Worm (Caenorhabditis elegans) whole organism, L2 larva: Measurements from ENCODE around the gene sma-6.

ENCODE experiments used
- C34F6.9 ChIP-seq: fragments of 150-350 bp; optimal IDR thresholded peaks from 2 replicates; lab custom pipeline; 2014; ENCODE audit warnings: missing biosample characterization, missing genetic modification characterization
- F13H6.1 ChIP-seq: sonication (generic microtip); optimal IDR thresholded peaks from 2 replicates; lab custom pipeline; 2016; ENCODE audit warnings: missing genetic modification characterization, missing compliant biosample characterization
- R02D3.7 ChIP-seq: fragments of 150-350 bp; optimal IDR thresholded peaks from 2 replicates; lab custom pipeline; 2014; ENCODE audit warnings: missing biosample characterization, missing genetic modification characterization
- Y55F3AM.14 ChIP-seq: fragments of 200-800 bp; sonication (Bioruptor generic); optimal IDR thresholded peaks from 2 replicates; lab custom pipeline; 2018; ENCODE audit warnings: mild to moderate bottlenecking, missing genetic modification characterization, missing compliant biosample characterization
- alr-1 ChIP-seq: fragments of 150-350 bp; optimal IDR thresholded peaks from 2 replicates; lab custom pipeline; 2014; ENCODE audit warnings: missing biosample characterization, missing genetic modification characterization
- aly-2 ChIP-seq: fragments of 150-350 bp; optimal IDR thresholded peaks from 2 replicates; lab custom pipeline; 2014; ENCODE audit warnings: missing biosample characterization, missing genetic modification characterization
- ama-1 ChIP-seq: fragments of 150-350 bp; optimal IDR thresholded peaks from 2 replicates; lab custom pipeline; 2018; ENCODE audit warnings: inconsistent platforms
- blmp-1 ChIP-seq: sonication (generic microtip); optimal IDR thresholded peaks from 2 replicates; lab custom pipeline; 2017; ENCODE audit warnings: missing genetic modification characterization, mild to moderate bottlenecking, missing compliant biosample characterization, antibody characterized with exemption, moderate library complexity; ENCODE audit not compliant: insufficient read depth
- ceh-16 ChIP-seq: fragments of 150-350 bp; optimal IDR thresholded peaks from 2 replicates; lab custom pipeline; 2014; ENCODE audit warnings: missing biosample characterization, missing genetic modification characterization
- ceh-82 ChIP-seq: fragments of 150-350 bp; optimal IDR thresholded peaks from 2 replicates; lab custom pipeline; 2014; ENCODE audit warnings: missing biosample characterization, missing genetic modification characterization
- crh-2 ChIP-seq: sonication (generic microtip); optimal IDR thresholded peaks from 2 replicates; lab custom pipeline; 2017; ENCODE audit warnings: missing biosample characterization, missing genetic modification characterization
- elt-1 ChIP-seq: fragments of 150-350 bp; optimal IDR thresholded peaks from 2 replicates; lab custom pipeline; 2014; ENCODE audit warnings: missing biosample characterization, missing genetic modification characterization
- elt-3 ChIP-seq: sonication (generic microtip); optimal IDR thresholded peaks from 2 replicates; lab custom pipeline; 2017; ENCODE audit warnings: missing biosample characterization, missing genetic modification characterization
- fos-1 ChIP-seq: fragments of 150-350 bp; optimal IDR thresholded peaks from 2 replicates; lab custom pipeline; 2014; ENCODE audit warnings: missing biosample characterization, missing genetic modification characterization
- gmeb-1 ChIP-seq: fragments of 150-350 bp; optimal IDR thresholded peaks from 2 replicates; lab custom pipeline; 2014; ENCODE audit warnings: missing biosample characterization, missing genetic modification characterization
- lin-11 ChIP-seq: fragments of 150-350 bp; sonication (generic microtip); optimal IDR thresholded peaks from 2 replicates; lab custom pipeline; 2014; ENCODE audit warnings: missing biosample characterization, missing genetic modification characterization, inconsistent platforms, mixed read lengths
- lin-13 ChIP-seq: fragments of 150-350 bp; optimal IDR thresholded peaks from 2 replicates; lab custom pipeline; 2014; ENCODE audit warnings: missing biosample characterization, missing genetic modification reagents, missing genetic modification characterization
- lin-39 ChIP-seq: fragments of 150-350 bp; optimal IDR thresholded peaks from 2 replicates; lab custom pipeline; 2014; ENCODE audit warnings: missing biosample characterization, missing genetic modification reagents, missing genetic modification characterization
- lsy-2 ChIP-seq, 2 experiments: fragments of 150-350 bp in 1 of 2; sonication (generic microtip) in 1 of 2; optimal IDR thresholded peaks; 2 replicates each; lab custom pipeline; 2014 to 2017; ENCODE audit warnings: missing biosample characterization in 2 of 2, missing genetic modification characterization in 2 of 2
- mbf-1 ChIP-seq: sonication (generic microtip); optimal IDR thresholded peaks from 2 replicates; lab custom pipeline; 2017; ENCODE audit warnings: missing biosample characterization, missing genetic modification characterization
- mdl-1 ChIP-seq, 2 experiments: fragments of 150-350 bp in 1 of 2; sonication (generic microtip) in 1 of 2; optimal IDR thresholded peaks; 2 replicates each; lab custom pipeline; 2017; ENCODE audit warnings: missing biosample characterization in 2 of 2, missing genetic modification characterization in 2 of 2
- nhr-10 ChIP-seq: sonication (generic microtip); optimal IDR thresholded peaks from 2 replicates; lab custom pipeline; 2017; ENCODE audit warnings: missing biosample characterization, missing genetic modification characterization
- nhr-11 ChIP-seq: fragments of 150-350 bp; optimal IDR thresholded peaks from 2 replicates; lab custom pipeline; 2014; ENCODE audit warnings: missing biosample characterization, missing genetic modification characterization
- nhr-12 ChIP-seq: fragments of 150-350 bp; optimal IDR thresholded peaks from 2 replicates; lab custom pipeline; 2014; ENCODE audit warnings: missing biosample characterization, missing genetic modification characterization
- nhr-129 ChIP-seq: fragments of 150-350 bp; optimal IDR thresholded peaks from 2 replicates; lab custom pipeline; 2014; ENCODE audit warnings: missing biosample characterization, missing genetic modification characterization
- nhr-23 ChIP-seq: fragments of 150-350 bp; optimal IDR thresholded peaks from 2 replicates; lab custom pipeline; 2014; ENCODE audit warnings: missing biosample characterization, missing genetic modification reagents, missing genetic modification characterization
- nhr-237 ChIP-seq: fragments of 150-350 bp; optimal IDR thresholded peaks from 2 replicates; lab custom pipeline; 2014; ENCODE audit warnings: missing biosample characterization, missing genetic modification characterization
- nhr-6 ChIP-seq: fragments of 150-350 bp; optimal IDR thresholded peaks from 2 replicates; lab custom pipeline; 2014; ENCODE audit warnings: missing biosample characterization, missing genetic modification characterization
- nhr-77 ChIP-seq: fragments of 150-350 bp; optimal IDR thresholded peaks from 2 replicates; lab custom pipeline; 2014; ENCODE audit warnings: missing biosample characterization, missing genetic modification characterization
- peb-1 ChIP-seq: fragments of 150-350 bp; optimal IDR thresholded peaks from 2 replicates; lab custom pipeline; 2014; ENCODE audit warnings: missing biosample characterization, missing genetic modification characterization
- sem-4 ChIP-seq: fragments of 150-350 bp; optimal IDR thresholded peaks from 2 replicates; lab custom pipeline; 2014; ENCODE audit warnings: missing biosample characterization, missing genetic modification reagents, missing genetic modification characterization
- skn-1 ChIP-seq: sonication (generic microtip); optimal IDR thresholded peaks from 2 replicates; lab custom pipeline; 2017; ENCODE audit warnings: missing biosample characterization, missing genetic modification characterization
- sma-3 ChIP-seq: sonication (generic microtip); optimal IDR thresholded peaks from 2 replicates; lab custom pipeline; 2016; ENCODE audit warnings: missing genetic modification reagents, missing genetic modification characterization, missing compliant biosample characterization
- sma-9 ChIP-seq, 2 experiments: fragments of 150-350 bp in 1 of 2; sonication (generic microtip) in 1 of 2; optimal IDR thresholded peaks; 2 replicates each; lab custom pipeline; 2014 to 2016; ENCODE audit warnings: missing genetic modification characterization in 2 of 2, mild to moderate bottlenecking in 1 of 2, missing biosample characterization in 1 of 2, missing compliant biosample characterization in 1 of 2, missing genetic modification reagents in 1 of 2, moderate library complexity in 1 of 2
- snpc-4 ChIP-seq: fragments of 150-350 bp; optimal IDR thresholded peaks from 2 replicates; lab custom pipeline; 2014; ENCODE audit warnings: missing biosample characterization, missing genetic modification characterization
- unc-55 ChIP-seq: fragments of 150-350 bp; sonication (generic microtip); optimal IDR thresholded peaks from 3 replicates; lab custom pipeline; 2014; ENCODE audit warnings: missing biosample characterization, missing genetic modification reagents, missing genetic modification characterization
- zag-1 ChIP-seq: fragments of 150-350 bp; optimal IDR thresholded peaks from 2 replicates; lab custom pipeline; 2014; ENCODE audit warnings: missing biosample characterization, missing genetic modification characterization
- ztf-11 ChIP-seq: sonication (generic microtip); optimal IDR thresholded peaks from 2 replicates; lab custom pipeline; 2017; ENCODE audit warnings: missing biosample characterization, missing genetic modification characterization

The sma-6 gene

ce11 chrII:6324086-6324485, at the start of gene sma-6:
TSS of gene sma-6 (plus strand) at chrII:6324484.
- peak; percentile 32 for TF ChIP-seq fos-1
- TF ChIP-seq nhr-11 (tag; lab: Kevin White, UChicago): no peak
- TF ChIP-seq sma-3 (GFP tag; lab: Kevin White, UChicago): peak; percentile 50
- no peak for TF ChIP-seq nhr-6
- TF ChIP-seq ceh-16 (tag; lab: Kevin White, UChicago): no peak
- TF ChIP-seq nhr-12 (tag; lab: Kevin White, UChicago): no peak

ce11 chrII:6281002-6281401, 43.3 kb upstream of the sma-6 start, which contains the start of gene scly-1:
TSS of gene scly-1 (minus strand) at chrII:6281102.
- no peak for TF ChIP-seq nhr-77
- TF ChIP-seq fos-1: no peak
- no peak for TF ChIP-seq aly-2 (tag; lab: Kevin White, UChicago)
- no peak for TF ChIP-seq R02D3.7 (tag; lab: Kevin White, UChicago)
- no peak for TF ChIP-seq ztf-11 (tag; lab: Kevin White, UChicago)
- TF ChIP-seq snpc-4 (tag; lab: Kevin White, UChicago): no peak
- no peak for TF ChIP-seq Y55F3AM.14 (GFP tag; lab: Kevin White, UChicago)
- TF ChIP-seq lin-11 (tag; lab: Kevin White, UChicago): no peak
- no peak for TF ChIP-seq sem-4
- no peak for TF ChIP-seq elt-3 (tag; lab: Kevin White, UChicago)
- TF ChIP-seq lin-39 (tag; lab: Kevin White, UChicago): no peak
- no peak for TF ChIP-seq ceh-82 (tag; lab: Kevin White, UChicago)
- TF ChIP-seq nhr-10 (tag; lab: Kevin White, UChicago): no peak
- no peak for TF ChIP-seq alr-1
- TF ChIP-seq ama-1 (lab: Kevin White, UChicago): no peak
- TF ChIP-seq blmp-1: no peak
- TF ChIP-seq unc-55 (GFP tag; lab: Kevin White, UChicago): no peak
- TF ChIP-seq C34F6.9 (tag; lab: Kevin White, UChicago): no peak
- no peak for TF ChIP-seq mdl-1 (tag; optimal IDR thresholded peaks at IDR 0.05; lab: Kevin White, UChicago)
- no peak for TF ChIP-seq nhr-129 (tag; lab: Kevin White, UChicago)

- no peak for TF ChIP-seq mbf-1 (tag; lab: Kevin White, UChicago)
- TF ChIP-seq crh-2 (tag; lab: Kevin White, UChicago): no peak
- TF ChIP-seq nhr-237 (tag; lab: Kevin White, UChicago): no peak
- no peak for TF ChIP-seq ceh-82 (tag; lab: Kevin White, UChicago)
- no peak for TF ChIP-seq zag-1
- peak; percentile 32 for TF ChIP-seq fos-1
- no peak for TF ChIP-seq ceh-16 (tag; lab: Kevin White, UChicago)
Observed at ce11 chrII:6281903-6282302, 42.4 kb upstream of the sma-6 start.

- TF ChIP-seq lin-13 (GFP tag; lab: Kevin White, UChicago) (no peak), fos-1 (peak; percentile 60), crh-2 (tag; lab: Kevin White, UChicago) (peak; percentile 51), sma-9 (GFP tag; optimal IDR thresholded peaks at IDR 0.05; lab: Kevin White, UChicago) (peak; percentile 19), sma-9 (tag; optimal IDR thresholded peaks at IDR 0.05; lab: Kevin White, UChicago) (no peak)
Observed at ce11 chrII:6283074-6283473, 41.2 kb upstream of the sma-6 start, which contains the start of gene F13H8.1. TSS of gene F13H8.1 (plus strand) at chrII:6283384.

- TF ChIP-seq fos-1 (no peak), nhr-23 (tag; lab: Kevin White, UChicago) (no peak), lsy-2 (tag; optimal IDR thresholded peaks at IDR 0.05; lab: Kevin White, UChicago) (no peak), F13H6.1 (tag; lab: Kevin White, UChicago) (no peak), mdl-1 (tag; optimal IDR thresholded peaks at IDR 0.05; lab: Kevin White, UChicago) (no peak), gmeb-1 (tag; lab: Kevin White, UChicago) (no peak), elt-1 (tag; lab: Kevin White, UChicago) (no peak), ztf-11 (tag; lab: Kevin White, UChicago) (no peak), R02D3.7 (tag; lab: Kevin White, UChicago) (no peak), ceh-82 (tag; lab: Kevin White, UChicago) (no peak), nhr-12 (tag; lab: Kevin White, UChicago) (no peak), peb-1 (tag; lab: Kevin White, UChicago) (no peak), aly-2 (tag; lab: Kevin White, UChicago) (no peak), skn-1 (no peak), nhr-11 (tag; lab: Kevin White, UChicago) (no peak), sma-9 (GFP tag; optimal IDR thresholded peaks at IDR 0.05; lab: Kevin White, UChicago) (no peak), sma-9 (tag; optimal IDR thresholded peaks at IDR 0.05; lab: Kevin White, UChicago) (no peak), crh-2 (tag; lab: Kevin White, UChicago) (no peak), unc-55 (GFP tag; lab: Kevin White, UChicago) (no peak)
Observed at ce11 chrII:6286865-6287264, 37.4 kb upstream of the sma-6 start, which contains the start of gene F13H8.6. TSS of gene F13H8.6 (minus strand) at chrII:6286965.
